Fruit fly (Drosophila melanogaster) whole organism, pupa: ENCODE data around the gene gish.

Experiments used
- CG10348 ChIP-seq: fragments of 200-800 bp; sonication (Bioruptor generic); IDR thresholded peaks from 2 replicates; pipeline ENCODE4 v1.3.6; 2022; ENCODE audit warnings: missing biosample characterization, missing genetic modification characterization
- CG12605 ChIP-seq: fragments of 200-800 bp; sonication (Bioruptor generic); IDR thresholded peaks from 2 replicates; pipeline ENCODE4 v1.3.6; 2022; ENCODE audit warnings: missing biosample characterization, missing genetic modification characterization
- CG13204 ChIP-seq: fragments of 200-800 bp; sonication (Bioruptor generic); optimal IDR thresholded peaks from 2 replicates; lab custom pipeline; 2018; ENCODE audit warnings: missing biosample characterization, mild to moderate bottlenecking, missing genetic modification characterization, moderate library complexity
- CG14655 ChIP-seq: fragments of 200-800 bp; sonication (Bioruptor generic); optimal IDR thresholded peaks from 3 replicates; lab custom pipeline; 2017; ENCODE audit warnings: mild to moderate bottlenecking, missing biosample characterization, missing genetic modification reagents, missing genetic modification characterization
- CG15710 ChIP-seq: fragments of 200-800 bp; sonication (Bioruptor generic); optimal IDR thresholded peaks from 2 replicates; lab custom pipeline; 2018; ENCODE audit warnings: missing biosample characterization, mild to moderate bottlenecking, missing genetic modification characterization, moderate library complexity
- CG17806 ChIP-seq: fragments of 200-800 bp; sonication (Bioruptor generic); optimal IDR thresholded peaks from 2 replicates; lab custom pipeline; 2018; ENCODE audit warnings: missing biosample characterization, mild to moderate bottlenecking, missing genetic modification characterization, moderate library complexity
- CG32121 ChIP-seq: fragments of 200-800 bp; sonication (Bioruptor generic); IDR thresholded peaks from 2 replicates; pipeline ENCODE4 v1.3.6; 2022; ENCODE audit warnings: missing biosample characterization, missing genetic modification characterization
- CG34367 ChIP-seq: fragments of 200-800 bp; sonication (Bioruptor generic); optimal IDR thresholded peaks from 2 replicates; lab custom pipeline; 2018; ENCODE audit warnings: missing biosample characterization, mild to moderate bottlenecking, missing genetic modification characterization
- CG4496 ChIP-seq: fragments of 200-800 bp; sonication (Bioruptor generic); IDR thresholded peaks from 3 replicates; pipeline ENCODE4 v1.3.6; 2022; ENCODE audit warnings: missing biosample characterization, missing genetic modification characterization
- CG8159 ChIP-seq: fragments of 200-800 bp; sonication (Bioruptor generic); optimal IDR thresholded peaks from 3 replicates; lab custom pipeline; 2018; ENCODE audit warnings: missing biosample characterization, mild to moderate bottlenecking, missing genetic modification characterization, moderate library complexity
- CG8301 ChIP-seq: fragments of 200-800 bp; sonication (Bioruptor generic); optimal IDR thresholded peaks from 2 replicates; lab custom pipeline; 2018; ENCODE audit warnings: missing biosample characterization, mild to moderate bottlenecking, missing genetic modification characterization
- D1 ChIP-seq: fragments of 200-800 bp; sonication (Bioruptor generic); optimal IDR thresholded peaks from 2 replicates; lab custom pipeline; 2018; ENCODE audit warnings: missing biosample characterization, mild to moderate bottlenecking, missing genetic modification characterization, moderate library complexity
- EcR ChIP-seq: fragments of 200-800 bp; sonication (Bioruptor generic); optimal IDR thresholded peaks from 3 replicates; lab custom pipeline; 2019; ENCODE audit warnings: missing biosample characterization, missing genetic modification characterization, mild to moderate bottlenecking, moderate library complexity, missing genetic modification reagents
- Ets98B ChIP-seq: fragments of 200-800 bp; sonication (Bioruptor generic); IDR thresholded peaks from 2 replicates; pipeline ENCODE4 v1.3.6; 2022; ENCODE audit warnings: missing biosample characterization, missing genetic modification characterization
- Pif1A ChIP-seq: fragments of 200-800 bp; sonication (Bioruptor generic); optimal IDR thresholded peaks from 3 replicates; lab custom pipeline; 2016; ENCODE audit warnings: missing biosample characterization, missing genetic modification characterization
- Pif1B ChIP-seq: fragments of 200-800 bp; sonication (Bioruptor generic); optimal IDR thresholded peaks from 3 replicates; lab custom pipeline; 2016; ENCODE audit warnings: missing biosample characterization, missing genetic modification characterization
- Snoo ChIP-seq: fragments of 200-800 bp; sonication (Bioruptor generic); optimal IDR thresholded peaks from 3 replicates; lab custom pipeline; 2017; ENCODE audit warnings: missing biosample characterization, mild to moderate bottlenecking, missing genetic modification characterization, inconsistent platforms
- fd96Ca ChIP-seq: fragments of 200-800 bp; sonication (Bioruptor generic); IDR thresholded peaks from 3 replicates; pipeline ENCODE4 v1.3.6; 2022; ENCODE audit warnings: missing biosample characterization, missing genetic modification characterization
- gl ChIP-seq: fragments of 200-800 bp; sonication (Bioruptor generic); optimal IDR thresholded peaks from 2 replicates; lab custom pipeline; 2018; ENCODE audit warnings: missing biosample characterization, mild to moderate bottlenecking, missing genetic modification characterization
- rn ChIP-seq: fragments of 200-800 bp; sonication (Bioruptor generic); IDR thresholded peaks from 2 replicates; pipeline ENCODE4 v1.3.6; 2022; ENCODE audit warnings: missing biosample characterization, missing genetic modification characterization

Gene gish

dm6 chr3R:16287850-16288249 is 15.6 kb downstream of the gish start:
- TF ChIP-seq Ets98B = no peak
- no peak for TF ChIP-seq CG32121 (GFP tag; lab: Robert Waterston, UW)
- TF ChIP-seq Pif1A (GFP tag; lab: Kevin White, UChicago) = no peak
- TF ChIP-seq, all 21 proteins: peak for 0

- TF ChIP-seq gl (tag; lab: Kevin White, UChicago) = peak; percentile 38
- TF ChIP-seq CG12605 (GFP tag; lab: Robert Waterston, UW) = no peak
- TF ChIP-seq Ets98B = no peak
- no peak for TF ChIP-seq CG10348 (GFP tag; lab: Robert Waterston, UW)
- TF ChIP-seq Pif1A (GFP tag; lab: Kevin White, UChicago) = no peak
- no peak for TF ChIP-seq CG4496 (GFP tag; lab: Robert Waterston, UW)
- TF ChIP-seq fd96Ca = no peak
- no peak for TF ChIP-seq CG17806 (tag; lab: Kevin White, UChicago)
- peak; percentile 90 for TF ChIP-seq EcR
- no peak for TF ChIP-seq CG34367 (tag; lab: Kevin White, UChicago)
- TF ChIP-seq CG15710 = no peak
- no peak for TF ChIP-seq D1 (tag; lab: Kevin White, UChicago)
- TF ChIP-seq CG14655 (GFP tag; lab: Kevin White, UChicago) = no peak
- TF ChIP-seq CG8301 (tag; lab: Kevin White, UChicago) = no peak
- no peak for TF ChIP-seq CG13204 (GFP tag; lab: Kevin White, UChicago)
- TF ChIP-seq CG8159 = peak; percentile 1
- no peak for TF ChIP-seq Snoo
- no peak for TF ChIP-seq CG32121 (GFP tag; lab: Robert Waterston, UW)
- TF ChIP-seq, all 21 proteins: peak for 3
Measured at dm6 chr3R:16288714-16289291, 16.6 kb downstream of the gish start.

- TF ChIP-seq Snoo (peak; percentile 26), CG10348 (GFP tag; lab: Robert Waterston, UW) (no peak), EcR (peak; percentile 82)
Measured at dm6 chr3R:16290242-16290824, 18.1 kb downstream of the gish start.

dm6 chr3R:16295513-16296123 is 23.4 kb downstream of the gish start:
- TF ChIP-seq CG15710 = no peak
- no peak for TF ChIP-seq CG4496 (GFP tag; lab: Robert Waterston, UW)
- no peak for TF ChIP-seq Pif1B (GFP tag; lab: Kevin White, UChicago)
- TF ChIP-seq EcR = no peak
- no peak for TF ChIP-seq D1 (tag; lab: Kevin White, UChicago)
- no peak for TF ChIP-seq CG14655 (GFP tag; lab: Kevin White, UChicago)
- TF ChIP-seq CG17806 (tag; lab: Kevin White, UChicago) = no peak

dm6 chr3R:16305185-16305989 is 33.1 kb downstream of the gish start, which contains the start of gene Zip89B:
TSS of gene Zip89B (plus strand) at chr3R:16305758.
- TF ChIP-seq rn = no peak
- TF ChIP-seq Pif1B (GFP tag; lab: Kevin White, UChicago) = peak; percentile 23
- TF ChIP-seq CG13204 (GFP tag; lab: Kevin White, UChicago) = no peak
- no peak for TF ChIP-seq CG8301 (tag; lab: Kevin White, UChicago)
- peak; percentile 93 for TF ChIP-seq EcR
- no peak for TF ChIP-seq D1 (tag; lab: Kevin White, UChicago)
- TF ChIP-seq gl (tag; lab: Kevin White, UChicago) = no peak
- TF ChIP-seq CG15710 = no peak
- TF ChIP-seq fd96Ca = no peak
- TF ChIP-seq CG14655 (GFP tag; lab: Kevin White, UChicago) = no peak

- TF ChIP-seq EcR = peak; percentile 69
- no peak for TF ChIP-seq rn
Measured at dm6 chr3R:16308057-16308456, 35.8 kb downstream of the gish start.

- 0 out of 2 replicates have a peak, but pooled peaks have one; percentile 17 for TF ChIP-seq CG12605 (GFP tag; lab: Robert Waterston, UW)
- no peak for TF ChIP-seq CG8301 (tag; lab: Kevin White, UChicago)
- peak; percentile 10 for TF ChIP-seq Pif1A (GFP tag; lab: Kevin White, UChicago)
- no peak for TF ChIP-seq CG10348 (GFP tag; lab: Robert Waterston, UW)
- TF ChIP-seq CG32121 (GFP tag; lab: Robert Waterston, UW) = peak; percentile 30; the same call in 1 of the 2 replicates
- no peak for TF ChIP-seq Pif1B (GFP tag; lab: Kevin White, UChicago)
- TF ChIP-seq Snoo = no peak
- peak; percentile 10 for TF ChIP-seq CG15710
- TF ChIP-seq CG13204 (GFP tag; lab: Kevin White, UChicago) = peak; percentile 67
- 0 out of 3 replicates have a peak, but pooled peaks have one; percentile 42 for TF ChIP-seq CG4496 (GFP tag; lab: Robert Waterston, UW)
- peak; percentile 19 for TF ChIP-seq CG8159
- no peak for TF ChIP-seq CG17806 (tag; lab: Kevin White, UChicago)
- TF ChIP-seq, all 21 proteins: peak for 7
Measured at dm6 chr3R:16309302-16310080, 37.2 kb downstream of the gish start.
